Worm (Caenorhabditis elegans): Measurements from ENCODE around the gene K02F3.12.

- TF ChIP-seq snpc-4 (tag; optimal IDR thresholded peaks at IDR 0.05) (no peak), zip-8 (tag; optimal IDR thresholded peaks at IDR 0.05) (no peak), ces-1 (GFP tag; optimal IDR thresholded peaks at IDR 0.05) (no peak), unc-39 (tag; optimal IDR thresholded peaks at IDR 0.05) (no peak), nhr-12 (tag; optimal IDR thresholded peaks at IDR 0.05) (no peak), sptf-1 (tag; optimal IDR thresholded peaks at IDR 0.05) (no peak), tbx-8 (GFP tag; optimal IDR thresholded peaks at IDR 0.05) (no peak), hlh-1 (tag; optimal IDR thresholded peaks at IDR 0.05) (no peak), nhr-28 (tag; optimal IDR thresholded peaks at IDR 0.05) (no peak)
Observed at ce11 chrIII:873432-873831, 17.1 kb downstream of the K02F3.12 start, which contains the start of gene clc-19.
